Worm (Caenorhabditis elegans): Measurements from ENCODE around the gene F07C3.9.

Gene F07C3.9

ce11 chrV:9268202-9268601, 13.8 kb upstream of the F07C3.9 start:
- TF ChIP-seq efl-1 (optimal IDR thresholded peaks at IDR 0.05) (no peak), efl-1 (GFP tag; optimal IDR thresholded peaks at IDR 0.05 in 1 of 2) (peak in 1 of 2 experiments; percentile 9), dsc-1 (tag; optimal IDR thresholded peaks at IDR 0.05) (peak; percentile 68), fkh-8 (tag; optimal IDR thresholded peaks at IDR 0.05) (peak; percentile 5), ceh-8 (GFP tag; optimal IDR thresholded peaks at IDR 0.05) (no peak), fkh-10 (GFP tag; optimal IDR thresholded peaks at IDR 0.05) (no peak)

DNA sequence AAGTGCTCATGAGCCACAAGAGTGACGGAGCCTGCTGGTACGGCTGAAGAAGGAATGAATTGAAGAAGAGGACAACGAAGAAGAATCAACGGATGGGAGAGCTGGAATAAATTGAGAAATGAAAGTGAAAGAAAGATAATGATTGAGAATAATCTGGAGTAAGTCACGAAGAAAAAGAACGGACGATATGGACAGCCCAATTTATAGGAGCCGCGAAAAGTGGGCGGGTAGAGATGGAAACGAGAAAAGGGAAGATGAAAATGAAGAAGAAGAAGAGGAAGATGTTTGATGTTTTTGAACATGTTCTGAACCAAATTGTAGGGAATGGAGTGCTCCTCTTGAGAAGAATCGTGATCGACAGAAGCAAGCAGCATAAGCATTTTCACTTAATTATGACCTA, 12.0 kb upstream of the F07C3.9 start, which contains the start of gene slc-17.7:
TSS of gene slc-17.7 (minus strand) at position 101 of the 400 bp plus-strand sequence.
- TF ChIP-seq snu-23 (GFP tag; optimal IDR thresholded peaks at IDR 0.05) (no peak), lin-13 (GFP tag; optimal IDR thresholded peaks at IDR 0.05) (no peak), xbp-1 (tag; optimal IDR thresholded peaks at IDR 0.05) (no peak), skn-1 (tag; optimal IDR thresholded peaks at IDR 0.05) (no peak)

DNA sequence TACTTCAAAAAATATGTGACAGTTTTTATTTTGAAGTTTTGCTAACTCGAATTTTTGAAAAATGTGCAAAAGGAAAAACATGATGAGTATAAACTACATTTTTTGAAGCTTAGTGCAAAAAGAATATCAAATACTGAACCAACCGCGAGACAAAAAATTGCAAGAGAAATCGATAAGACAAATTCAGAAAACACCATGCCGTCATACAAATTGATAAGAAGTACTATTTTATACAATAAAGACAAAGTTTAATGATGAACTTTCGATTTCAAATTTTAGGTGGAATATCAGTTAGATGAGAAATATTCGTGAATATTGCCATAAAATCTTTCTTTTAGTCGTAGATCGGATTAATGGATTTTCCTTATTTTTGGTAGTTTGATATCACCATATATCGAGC, 8.3 kb upstream of the F07C3.9 start:
- TF ChIP-seq lin-15B (tag; optimal IDR thresholded peaks at IDR 0.05) (no peak), mab-9 (GFP tag; IDR thresholded peaks at IDR 0.05) (no peak), sptf-1 (tag; optimal IDR thresholded peaks at IDR 0.05) (no peak), pqm-1 (tag; optimal IDR thresholded peaks at IDR 0.05) (no peak), nhr-20 (tag; optimal IDR thresholded peaks at IDR 0.05) (peak; percentile 13), nhr-71 (tag; optimal IDR thresholded peaks at IDR 0.05) (no peak), elt-2 (tag; optimal IDR thresholded peaks at IDR 0.05) (peak; percentile 10), sup-37 (GFP tag; optimal IDR thresholded peaks at IDR 0.05) (no peak)

DNA sequence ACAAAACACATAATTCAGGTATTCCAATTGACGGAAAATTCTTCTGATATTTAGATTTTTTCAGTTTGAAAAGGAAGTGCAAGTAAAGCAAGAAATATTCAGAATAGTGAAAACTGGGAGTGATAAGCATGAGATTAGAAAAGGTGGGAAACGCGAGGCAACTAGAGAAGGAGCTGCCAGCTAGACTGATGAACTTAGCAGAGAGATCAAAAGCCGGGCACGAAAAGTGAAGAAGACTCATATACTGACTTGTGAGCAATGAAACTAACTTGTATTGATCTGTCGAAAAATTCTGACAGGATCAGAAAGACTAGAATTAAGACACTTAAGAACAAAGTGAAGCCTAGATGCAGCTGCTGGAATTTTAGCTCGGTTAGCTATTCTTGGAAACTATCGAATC, 7.0 kb upstream of the F07C3.9 start, which contains the start of gene nhr-36:
TSS of gene nhr-36 (minus strand) at position 101 of the 400 bp plus-strand sequence.
- TF ChIP-seq unc-86 (tag; optimal IDR thresholded peaks at IDR 0.05) = no peak
- TF ChIP-seq nhr-76 (tag; optimal IDR thresholded peaks at IDR 0.05) = no peak
- no peak for TF ChIP-seq nhr-19 (GFP tag; conservative IDR thresholded peaks at IDR 0.05)
- TF ChIP-seq nhr-47 (tag; optimal IDR thresholded peaks at IDR 0.05) = peak; percentile 32
- no peak for TF ChIP-seq nhr-90 (tag; optimal IDR thresholded peaks at IDR 0.05; ENCODE audit: poor library complexity)
- peak; percentile 36 for TF ChIP-seq nhr-71 (tag; optimal IDR thresholded peaks at IDR 0.05)
- TF ChIP-seq nhr-12 (tag; optimal IDR thresholded peaks at IDR 0.05) = no peak
- no peak for TF ChIP-seq nhr-77 (tag; optimal IDR thresholded peaks at IDR 0.05)
- no peak for TF ChIP-seq grh-1 (GFP tag; IDR thresholded peaks at IDR 0.05)
- TF ChIP-seq fkh-8 (tag; optimal IDR thresholded peaks at IDR 0.05) = peak; percentile 24

DNA sequence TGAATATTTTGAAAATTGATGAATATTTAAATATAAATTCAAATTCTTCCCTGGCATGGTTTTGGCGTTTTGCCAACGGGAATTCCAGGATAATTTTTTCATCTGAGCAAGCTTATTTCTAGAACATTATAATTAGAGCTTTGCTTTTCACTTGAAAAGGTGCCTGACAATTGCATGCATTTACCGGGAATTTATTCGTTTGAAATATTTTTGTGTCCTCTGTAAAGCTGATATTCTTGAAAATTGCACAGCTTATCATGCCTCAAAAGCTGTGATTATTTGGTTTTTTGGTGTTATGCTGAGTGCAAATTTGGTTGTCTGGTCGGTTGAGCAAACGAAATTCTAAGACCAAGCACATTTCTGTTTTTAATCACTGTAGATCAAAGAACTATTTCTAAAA, 6.0 kb upstream of the F07C3.9 start:
- TF ChIP-seq fkh-8 (tag; optimal IDR thresholded peaks at IDR 0.05) (peak; percentile 84), swsn-7 (tag; optimal IDR thresholded peaks at IDR 0.05) (peak; percentile 12), ceh-63 (GFP tag; optimal IDR thresholded peaks at IDR 0.05) (no peak), hlh-4 (tag; optimal IDR thresholded peaks at IDR 0.05) (peak; percentile 58), dsc-1 (tag; optimal IDR thresholded peaks at IDR 0.05) (peak; percentile 73), lin-13 (GFP tag; optimal IDR thresholded peaks at IDR 0.05) (no peak), nhr-12 (tag; optimal IDR thresholded peaks at IDR 0.05) (no peak), sox-4 (tag; optimal IDR thresholded peaks at IDR 0.05) (peak; percentile 68), aly-2 (tag; optimal IDR thresholded peaks at IDR 0.05) (no peak), nhr-47 (tag; optimal IDR thresholded peaks at IDR 0.05) (peak; percentile 43), nhr-71 (tag; optimal IDR thresholded peaks at IDR 0.05) (peak; percentile 80), pax-3 (tag; optimal IDR thresholded peaks at IDR 0.05) (peak; percentile 60)

DNA sequence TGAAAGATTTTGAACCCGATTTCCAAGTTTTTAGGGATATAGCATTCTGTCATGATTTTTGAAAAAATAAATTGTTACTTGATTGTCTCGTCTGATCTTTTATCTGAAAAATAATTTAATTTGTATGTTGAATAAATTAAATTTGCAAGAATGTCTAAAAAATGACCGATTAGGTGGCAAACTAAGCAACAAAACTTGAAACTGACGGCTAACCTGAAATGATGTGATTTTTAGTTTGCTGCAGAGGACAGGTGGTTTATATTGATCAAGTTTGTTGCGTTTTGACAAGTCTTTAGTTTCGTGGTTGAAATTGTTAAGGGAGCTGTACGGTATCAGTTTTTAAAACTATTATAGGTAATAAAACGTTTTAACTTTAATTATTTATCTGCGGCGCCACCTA, 3.0 kb upstream of the F07C3.9 start, which contains the start of gene F07C3.16:
TSS of gene F07C3.16 (minus strand) at position 101 of the 400 bp plus-strand sequence.
- TF ChIP-seq nhr-90 (tag; optimal IDR thresholded peaks at IDR 0.05; ENCODE audit: poor library complexity) = no peak
- TF ChIP-seq ztf-4 (tag; optimal IDR thresholded peaks at IDR 0.05) = no peak
- no peak for TF ChIP-seq nhr-19 (GFP tag; conservative IDR thresholded peaks at IDR 0.05)
- no peak for TF ChIP-seq sup-37 (GFP tag; optimal IDR thresholded peaks at IDR 0.05)
